Worm (Caenorhabditis elegans) whole organism, L3 larva: ENCODE results near the gene aat-6.

Experiments used
- unc-62 ChIP-seq: fragments of 150-350 bp; sonication (generic microtip); optimal IDR thresholded peaks from 4 replicates; lab custom pipeline; 2014; ENCODE audit warnings: missing biosample characterization, missing genetic modification reagents, missing genetic modification characterization
- ztf-4 ChIP-seq: fragments of 150-350 bp; optimal IDR thresholded peaks from 2 replicates; lab custom pipeline; 2014; ENCODE audit warnings: missing biosample characterization, missing genetic modification characterization

- TF ChIP-seq ztf-4 (tag; lab: Kevin White, UChicago) (no peak), unc-62 (GFP tag; lab: Kevin White, UChicago) (no peak)
Observed at ce11 chrV:11497475-11497874, 27.0 kb upstream of the aat-6 start.
